In the genomic region with DNA sequence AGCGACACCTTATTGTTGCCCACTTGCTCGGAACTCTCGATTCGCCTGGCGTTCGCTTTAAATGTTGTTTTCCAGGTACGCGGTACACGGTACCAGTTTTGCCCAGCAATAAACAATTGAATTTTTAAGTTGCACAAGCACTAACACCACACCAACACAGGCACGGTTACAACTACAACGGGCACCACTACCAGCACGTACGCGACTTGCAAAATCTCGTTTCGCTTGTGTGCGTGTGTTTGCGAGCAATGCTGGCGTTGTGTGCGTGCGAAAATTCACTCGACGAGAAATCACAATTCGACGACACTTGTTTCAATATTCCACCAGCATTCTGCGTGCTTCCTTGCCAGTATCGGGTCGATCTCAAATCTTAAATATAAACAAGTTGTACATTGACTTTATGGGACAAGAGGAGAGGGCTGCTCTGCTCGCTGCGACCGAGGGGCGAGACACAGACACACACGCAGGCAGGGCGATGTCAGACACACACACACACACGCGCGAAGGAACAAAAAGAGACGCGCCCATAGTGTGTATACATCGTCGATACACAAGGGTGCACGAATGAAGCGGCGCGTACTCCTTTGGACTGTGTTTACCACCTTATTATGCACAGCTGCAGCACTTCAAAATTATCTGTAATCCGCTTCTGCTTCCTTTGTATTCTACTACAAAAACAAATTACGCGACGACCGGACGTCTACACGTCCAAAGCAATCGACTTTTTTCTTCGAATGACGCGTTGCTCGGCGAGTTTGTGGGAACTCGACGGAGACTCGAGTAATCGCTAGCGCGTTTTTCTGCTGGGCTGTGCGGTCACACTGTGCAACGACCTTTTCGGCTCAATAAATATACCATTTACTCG, we compare ENCODE assay signal across 1 fruit fly cellular context.
TF ChIP-seq lines count a peak whose summit lies in the region.

Gene fwd, minus strand, starts transcription at position 740 of the 865 bp plus-strand sequence.

TF ChIP-seq in whole organism, embryonic, 481 proteins besides CTCF, POLR2A, EP300 and RAD21 (continued from another document and continues in another):
- TF ChIP-seq H15 (GFP tag; IDR thresholded peaks at IDR 0.05; lab: Robert Waterston, UW) (no peak), luna (GFP tag; optimal IDR thresholded peaks at IDR 0.05; lab: Kevin White, UChicago) (no peak), knrl (GFP tag; IDR thresholded peaks at IDR 0.05; lab: Robert Waterston, UW; ENCODE audit: partially characterized antibody) (peak; percentile 58; the same call in 2 of the 3 replicates), tna (GFP tag; IDR thresholded peaks at IDR 0.05; lab: Robert Waterston, UW; ENCODE audit: partially characterized antibody) (no peak), Rfx (GFP tag; IDR thresholded peaks at IDR 0.05; lab: Robert Waterston, UW) (peak; percentile 34; the same call in 1 of the 2 replicates), CG17361 (GFP tag; IDR thresholded peaks at IDR 0.05; lab: Robert Waterston, UW) (0 out of 3 replicates have a peak, but pooled peaks have one; percentile 9), eve (GFP tag; optimal IDR thresholded peaks at IDR 0.05; lab: Kevin White, UChicago) (no peak), HHEX (GFP tag; optimal IDR thresholded peaks at IDR 0.05; lab: Kevin White, UChicago) (peak; percentile 26), gfzf (GFP tag; optimal IDR thresholded peaks at IDR 0.05; lab: Kevin White, UChicago) (peak; percentile 99), Ets97D (GFP tag; optimal IDR thresholded peaks at IDR 0.05; lab: Kevin White, UChicago) (peak; percentile 88), CG16815 (GFP tag; optimal IDR thresholded peaks at IDR 0.05; lab: Kevin White, UChicago) (no peak), stwl (tag; optimal IDR thresholded peaks at IDR 0.05; lab: Kevin White, UChicago) (peak; percentile 67), CG4617 (GFP tag; optimal IDR thresholded peaks at IDR 0.05; lab: Kevin White, UChicago; ENCODE audit: borderline replicate concordance) (peak; percentile 58), Ssrp (tag; optimal IDR thresholded peaks at IDR 0.05; lab: Kevin White, UChicago) (no peak), CG9609 (GFP tag; optimal IDR thresholded peaks at IDR 0.05; lab: Kevin White, UChicago) (no peak), CG13123 (GFP tag; optimal IDR thresholded peaks at IDR 0.05; lab: Kevin White, UChicago) (no peak), cad (GFP tag; optimal IDR thresholded peaks at IDR 0.05; lab: Kevin White, UChicago) (peak; percentile 40), Sry-β (GFP tag; optimal IDR thresholded peaks at IDR 0.05; lab: Kevin White, UChicago) (no peak), CG9727 (GFP tag; optimal IDR thresholded peaks at IDR 0.05; lab: Kevin White, UChicago) (peak; percentile 54), CG10209 (GFP tag; optimal IDR thresholded peaks at IDR 0.05; lab: Kevin White, UChicago) (no peak), nau (GFP tag; optimal IDR thresholded peaks at IDR 0.05; lab: Kevin White, UChicago) (peak; percentile 63), dimm (GFP tag; IDR thresholded peaks at IDR 0.05; lab: Robert Waterston, UW) (no peak), CG6272 (GFP tag; IDR thresholded peaks at IDR 0.05; lab: Robert Waterston, UW) (peak; percentile 25; the same call in 1 of the 2 replicates), hbn (GFP tag; IDR thresholded peaks at IDR 0.05; lab: Robert Waterston, UW; ENCODE audit: partially characterized antibody) (0 out of 2 replicates have a peak, but pooled peaks have one; percentile 20), CG33213 (GFP tag; optimal IDR thresholded peaks at IDR 0.05; lab: Kevin White, UChicago) (peak; percentile 68), sens (GFP tag; lab: Kevin White, UChicago) (peak; percentile 87), CG13624 (GFP tag; optimal IDR thresholded peaks at IDR 0.05; lab: Kevin White, UChicago) (peak; percentile 66), Ada2b (GFP tag; IDR thresholded peaks at IDR 0.05; lab: Robert Waterston, UW) (no peak), CG17912 (GFP tag; optimal IDR thresholded peaks at IDR 0.05; lab: Kevin White, UChicago) (peak; percentile 6), Deaf1 (tag; optimal IDR thresholded peaks at IDR 0.05; lab: Kevin White, UChicago) (peak; percentile 68), cwo (GFP tag; optimal IDR thresholded peaks at IDR 0.05; lab: Kevin White, UChicago) (peak; percentile 19), jumu (GFP tag; optimal IDR thresholded peaks at IDR 0.05; lab: Kevin White, UChicago) (peak; percentile 53), ttk (GFP tag; IDR thresholded peaks at IDR 0.05; lab: Robert Waterston, UW) (peak; percentile 14; the same call in 1 of the 2 replicates), CG13287 (GFP tag; IDR thresholded peaks at IDR 0.05; lab: Robert Waterston, UW; ENCODE audit: partially characterized antibody) (no peak; the same call in 1 of the 2 replicates), CG8388 (GFP tag; optimal IDR thresholded peaks at IDR 0.05; lab: Kevin White, UChicago) (no peak), otp (GFP tag; IDR thresholded peaks at IDR 0.05; lab: Robert Waterston, UW) (no peak), CG7987 (GFP tag; optimal IDR thresholded peaks at IDR 0.05; lab: Kevin White, UChicago) (peak; percentile 28), odd (GFP tag; optimal IDR thresholded peaks at IDR 0.05; lab: Kevin White, UChicago) (peak; percentile 48), Nf-YA (GFP tag; IDR thresholded peaks at IDR 0.05; lab: Robert Waterston, UW) (no peak), CG8924 (tag; optimal IDR thresholded peaks at IDR 0.05; lab: Kevin White, UChicago) (peak; percentile 76), her (GFP tag; optimal IDR thresholded peaks at IDR 0.05; lab: Kevin White, UChicago) (peak; percentile 100), Dref (GFP tag; IDR thresholded peaks at IDR 0.05; lab: Robert Waterston, UW) (peak; percentile 49), CG6854 (GFP tag; optimal IDR thresholded peaks at IDR 0.05; lab: Kevin White, UChicago) (no peak), tap (tag; optimal IDR thresholded peaks at IDR 0.05; lab: Kevin White, UChicago) (peak; percentile 46), dysf (GFP tag; IDR thresholded peaks at IDR 0.05; lab: Robert Waterston, UW) (no peak), sc (optimal IDR thresholded peaks at IDR 0.05; lab: Kevin White, UChicago) (no peak), sc (GFP tag; optimal IDR thresholded peaks at IDR 0.05; lab: Kevin White, UChicago) (no peak), HLH4C (GFP tag; IDR thresholded peaks at IDR 0.05; lab: Robert Waterston, UW; ENCODE audit: partially characterized antibody) (peak; percentile 26; the same call in 1 of the 3 replicates), Sry-δ (GFP tag; optimal IDR thresholded peaks at IDR 0.05; lab: Kevin White, UChicago) (peak; percentile 53), emc (GFP tag; optimal IDR thresholded peaks at IDR 0.05; lab: Kevin White, UChicago) (no peak), CrebB (tag; optimal IDR thresholded peaks at IDR 0.05; lab: Kevin White, UChicago) (peak; percentile 24), insv (GFP tag; optimal IDR thresholded peaks at IDR 0.05; lab: Kevin White, UChicago) (peak in 1 of 2 experiments; percentile 37), ara (GFP tag; IDR thresholded peaks at IDR 0.05; lab: Robert Waterston, UW) (peak; percentile 36; the same call in 1 of the 2 replicates), CG17186 (GFP tag; optimal IDR thresholded peaks at IDR 0.05; lab: Kevin White, UChicago) (peak; percentile 76), Pdp1 (GFP tag; optimal IDR thresholded peaks at IDR 0.05; lab: Kevin White, UChicago) (peak in 1 of 2 experiments; percentile 82), ken (GFP tag; IDR thresholded peaks at IDR 0.05; lab: Robert Waterston, UW) (no peak; the same call in 2 of the 3 replicates), Abd-B (GFP tag; optimal IDR thresholded peaks at IDR 0.05; lab: Kevin White, UChicago) (no peak), exex (tag; optimal IDR thresholded peaks at IDR 0.05; lab: Kevin White, UChicago) (no peak), pb (GFP tag; optimal IDR thresholded peaks at IDR 0.05; lab: Kevin White, UChicago) (peak; percentile 26), btn (GFP tag; optimal IDR thresholded peaks at IDR 0.05; lab: Kevin White, UChicago) (no peak), CG17829 (tag; optimal IDR thresholded peaks at IDR 0.05; lab: Kevin White, UChicago) (peak; percentile 70), ase (GFP tag; IDR thresholded peaks at IDR 0.05; lab: Robert Waterston, UW) (no peak), twi (tag; optimal IDR thresholded peaks at IDR 0.05; lab: Kevin White, UChicago) (peak; percentile 47), YL-1 (GFP tag; optimal IDR thresholded peaks at IDR 0.05; lab: Kevin White, UChicago) (peak; percentile 97), D19B (GFP tag; optimal IDR thresholded peaks at IDR 0.05; lab: Kevin White, UChicago) (peak; percentile 71), B-H2 (GFP tag; optimal IDR thresholded peaks at IDR 0.05; lab: Kevin White, UChicago) (peak; percentile 39), chinmo (GFP tag; IDR thresholded peaks at IDR 0.05; lab: Robert Waterston, UW; ENCODE audit: partially characterized antibody) (peak; percentile 84; the same call in 2 of the 4 replicates), CG14860 (GFP tag; IDR thresholded peaks at IDR 0.05; lab: Robert Waterston, UW; ENCODE audit: partially characterized antibody) (no peak), CG1647 (GFP tag; optimal IDR thresholded peaks at IDR 0.05; lab: Kevin White, UChicago) (no peak), amos (GFP tag; IDR thresholded peaks at IDR 0.05; lab: Robert Waterston, UW; ENCODE audit: partially characterized antibody) (peak; percentile 58), CG5245 (GFP tag; optimal IDR thresholded peaks at IDR 0.05; lab: Kevin White, UChicago) (no peak), trem (tag; optimal IDR thresholded peaks at IDR 0.05; lab: Kevin White, UChicago) (peak; percentile 81), CG9797 (GFP tag; optimal IDR thresholded peaks at IDR 0.05; lab: Kevin White, UChicago) (peak; percentile 98), NC2β (GFP tag; optimal IDR thresholded peaks at IDR 0.05; lab: Kevin White, UChicago) (peak; percentile 27), CG2712 (tag; optimal IDR thresholded peaks at IDR 0.05; lab: Kevin White, UChicago) (peak; percentile 41), dan (GFP tag; IDR thresholded peaks at IDR 0.05; lab: Robert Waterston, UW) (no peak), BtbVII (GFP tag; optimal IDR thresholded peaks at IDR 0.05; lab: Kevin White, UChicago) (peak; percentile 73), CG30020 (tag; optimal IDR thresholded peaks at IDR 0.05; lab: Kevin White, UChicago) (peak; percentile 54), Meics (GFP tag; optimal IDR thresholded peaks at IDR 0.05; lab: Kevin White, UChicago) (peak; percentile 14), lbe (GFP tag; optimal IDR thresholded peaks at IDR 0.05; lab: Kevin White, UChicago) (peak; percentile 24), CG17328 (GFP tag; IDR thresholded peaks at IDR 0.05; lab: Robert Waterston, UW) (no peak), ems (GFP tag; optimal IDR thresholded peaks at IDR 0.05; lab: Kevin White, UChicago) (no peak), tup (GFP tag; optimal IDR thresholded peaks at IDR 0.05; lab: Kevin White, UChicago) (no peak), CG3407 (GFP tag; optimal IDR thresholded peaks at IDR 0.05; lab: Kevin White, UChicago) (peak; percentile 11), br (optimal IDR thresholded peaks at IDR 0.05; lab: Kevin White, UChicago) (no peak), sna (GFP tag; IDR thresholded peaks at IDR 0.05; lab: Robert Waterston, UW; ENCODE audit: partially characterized antibody) (peak; percentile 24; the same call in 1 of the 2 replicates), CG42726 (GFP tag; IDR thresholded peaks at IDR 0.05; lab: Robert Waterston, UW; ENCODE audit: partially characterized antibody) (peak; percentile 74), CG10462 (GFP tag; optimal IDR thresholded peaks at IDR 0.05; lab: Kevin White, UChicago) (no peak), Max (GFP tag; optimal IDR thresholded peaks at IDR 0.05; lab: Kevin White, UChicago) (peak; percentile 44), Opbp (GFP tag; IDR thresholded peaks at IDR 0.05; lab: Robert Waterston, UW; ENCODE audit: partially characterized antibody) (peak; percentile 56; the same call in 2 of the 3 replicates), CG2889 (GFP tag; IDR thresholded peaks at IDR 0.05; lab: Robert Waterston, UW) (no peak), en (GFP tag; optimal IDR thresholded peaks at IDR 0.05; lab: Kevin White, UChicago) (peak; percentile 12), gcm (GFP tag; optimal IDR thresholded peaks at IDR 0.05; lab: Kevin White, UChicago) (no peak), Lpt (GFP tag; optimal IDR thresholded peaks at IDR 0.05; lab: Kevin White, UChicago) (no peak), fd102C (GFP tag; optimal IDR thresholded peaks at IDR 0.05; lab: Kevin White, UChicago) (no peak), da (GFP tag; optimal IDR thresholded peaks at IDR 0.05; lab: Kevin White, UChicago) (no peak), Dbx (GFP tag; IDR thresholded peaks at IDR 0.05; lab: Robert Waterston, UW) (peak; percentile 40; the same call in 1 of the 3 replicates), CG11085 (GFP tag; IDR thresholded peaks at IDR 0.05; lab: Robert Waterston, UW) (no peak), wdn (GFP tag; IDR thresholded peaks at IDR 0.05; lab: Robert Waterston, UW) (no peak), Gsc (GFP tag; IDR thresholded peaks at IDR 0.05; lab: Robert Waterston, UW) (no peak), aop (GFP tag; IDR thresholded peaks at IDR 0.05; lab: Robert Waterston, UW) (0 out of 2 replicates have a peak, but pooled peaks have one; percentile 4), CG4282 (GFP tag; optimal IDR thresholded peaks at IDR 0.05; lab: Kevin White, UChicago) (peak; percentile 63), CG10147 (GFP tag; optimal IDR thresholded peaks at IDR 0.05; lab: Kevin White, UChicago) (no peak), Aef1 (GFP tag; IDR thresholded peaks at IDR 0.05; lab: Robert Waterston, UW) (no peak; the same call in 2 of the 3 replicates), CG32767 (GFP tag; IDR thresholded peaks at IDR 0.05; lab: Robert Waterston, UW) (peak; percentile 87), CG2678 (tag; optimal IDR thresholded peaks at IDR 0.05; lab: Kevin White, UChicago) (no peak), CG16813 (GFP tag; IDR thresholded peaks at IDR 0.05; lab: Robert Waterston, UW; ENCODE audit: partially characterized antibody) (0 out of 3 replicates have a peak, but pooled peaks have one; percentile 22), crp (GFP tag; optimal IDR thresholded peaks at IDR 0.05; lab: Kevin White, UChicago) (peak in 1 of 2 experiments; percentile 29), cato (GFP tag; optimal IDR thresholded peaks at IDR 0.05; lab: Kevin White, UChicago; ENCODE audit: borderline replicate concordance) (no peak), CG4404 (GFP tag; IDR thresholded peaks at IDR 0.05; lab: Robert Waterston, UW) (no peak), pros (GFP tag; optimal IDR thresholded peaks at IDR 0.05; lab: Kevin White, UChicago) (peak; percentile 64), CG13894 (tag; optimal IDR thresholded peaks at IDR 0.05; lab: Kevin White, UChicago) (peak; percentile 49), CG12155 (GFP tag; optimal IDR thresholded peaks at IDR 0.05; lab: Kevin White, UChicago) (peak; percentile 100), CoRest (tag; optimal IDR thresholded peaks at IDR 0.05; lab: Kevin White, UChicago) (peak; percentile 39), CG32532 (GFP tag; IDR thresholded peaks at IDR 0.05; lab: Robert Waterston, UW) (peak; percentile 36; the same call in 1 of the 2 replicates), Fer1 (GFP tag; optimal IDR thresholded peaks at IDR 0.05; lab: Kevin White, UChicago) (peak; percentile 43)
